Fruit fly (Drosophila melanogaster) whole organism, adult: ENCODE results near the gene MESR3.

Source experiments
- CG11617 ChIP-seq: fragments of 200-800 bp; sonication (Bioruptor generic); optimal IDR thresholded peaks from 2 replicates; lab custom pipeline; 2017; ENCODE audit warnings: mild to moderate bottlenecking, missing biosample characterization, missing genetic modification reagents, missing genetic modification characterization
- CG1620 ChIP-seq: fragments of 200-800 bp; sonication (Bioruptor generic); optimal IDR thresholded peaks from 2 replicates; lab custom pipeline; 2016; ENCODE audit warnings: missing biosample characterization, missing genetic modification characterization
- CG5204 ChIP-seq: fragments of 200-800 bp; sonication (Bioruptor generic); optimal IDR thresholded peaks from 2 replicates; lab custom pipeline; 2016; ENCODE audit warnings: missing biosample characterization, missing genetic modification characterization
- CG7045 ChIP-seq: fragments of 200-800 bp; sonication (Bioruptor generic); optimal IDR thresholded peaks from 2 replicates; lab custom pipeline; 2017; ENCODE audit warnings: missing biosample characterization, mild to moderate bottlenecking, missing genetic modification characterization
- Crg-1 ChIP-seq: fragments of 200-800 bp; sonication (Bioruptor generic); optimal IDR thresholded peaks from 2 replicates; lab custom pipeline; 2016; ENCODE audit warnings: missing biosample characterization, missing genetic modification characterization
- Hr96 ChIP-seq: fragments of 200-800 bp; sonication (Bioruptor generic); optimal IDR thresholded peaks from 2 replicates; lab custom pipeline; 2016; ENCODE audit warnings: missing biosample characterization, missing genetic modification characterization
- bab1 ChIP-seq: fragments of 200-800 bp; sonication (Bioruptor generic); optimal IDR thresholded peaks from 3 replicates; lab custom pipeline; 2019; ENCODE audit warnings: missing biosample characterization, mild to moderate bottlenecking, missing genetic modification characterization, moderate library complexity
- cnc ChIP-seq, 2 experiments: fragments of >200 bp; optimal IDR thresholded peaks; 2 replicates each; lab custom pipeline; 2017
- pad ChIP-seq: fragments of 200-800 bp; sonication (Bioruptor generic); optimal IDR thresholded peaks from 3 replicates; lab custom pipeline; 2017; ENCODE audit warnings: missing biosample characterization, missing genetic modification characterization, mild to moderate bottlenecking, moderate library complexity, missing genetic modification reagents

DNA sequence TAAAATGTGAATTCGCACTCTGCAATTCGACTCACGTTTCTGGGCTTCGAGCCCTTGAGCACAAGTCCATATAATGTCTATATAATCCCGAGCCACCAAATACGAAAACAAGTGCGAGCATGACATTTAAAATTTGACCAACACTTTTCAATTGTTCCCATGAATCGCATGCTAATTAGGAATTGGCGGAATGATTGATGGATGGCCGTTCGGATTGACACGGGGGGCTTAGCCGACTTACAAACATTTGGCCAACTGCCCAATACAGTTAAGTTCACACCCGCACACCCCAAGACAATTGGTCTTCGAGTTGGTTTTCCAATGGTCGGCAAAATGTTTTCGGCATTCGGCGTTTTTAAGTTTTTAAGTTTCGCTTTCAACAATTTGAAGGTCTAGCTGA lies 24.0 kb downstream of the MESR3 start:
- TF ChIP-seq cnc (optimal IDR thresholded peaks at IDR 0.05; lab: Kevin White, UChicago) (no peak), pad (GFP tag; lab: Kevin White, UChicago) (no peak), bab1 (no peak), CG7045 (no peak), Crg-1 (no peak), CG11617 (GFP tag; lab: Kevin White, UChicago) (no peak), Hr96 (no peak), CG5204 (GFP tag; lab: Kevin White, UChicago) (no peak), CG1620 (GFP tag; lab: Kevin White, UChicago) (no peak)
